Worm (Caenorhabditis elegans) whole organism, mixed stage, embryonic: ENCODE data around the gene eor-1.
A peak's percentile ranks its signal among the peaks of the same experiment; 100 is the strongest.

Experiments
- M03D4.4 ChIP-seq: sonication (generic microtip); optimal IDR thresholded peaks from 2 replicates; lab custom pipeline; 2017; ENCODE audit warnings: mild to moderate bottlenecking, missing genetic modification characterization, missing compliant biosample characterization
- bed-3 ChIP-seq: fragments of 200-800 bp; sonication (Bioruptor generic); optimal IDR thresholded peaks from 3 replicates; lab custom pipeline; 2018; ENCODE audit warnings: mild to moderate bottlenecking, missing genetic modification characterization, moderate library complexity, missing compliant biosample characterization
- blmp-1 ChIP-seq: fragments of 150-350 bp; optimal IDR thresholded peaks from 2 replicates; lab custom pipeline; 2014; ENCODE audit warnings: missing biosample characterization, missing genetic modification characterization
- ceh-39 ChIP-seq: fragments of 150-350 bp; optimal IDR thresholded peaks from 2 replicates; lab custom pipeline; 2014; ENCODE audit warnings: missing biosample characterization, missing genetic modification characterization
- ceh-43 ChIP-seq: fragments of 200-800 bp; sonication (Bioruptor generic); optimal IDR thresholded peaks from 2 replicates; lab custom pipeline; 2018; ENCODE audit warnings: mild to moderate bottlenecking, missing genetic modification characterization, moderate library complexity, missing compliant biosample characterization
- ceh-83 ChIP-seq: fragments of 200-800 bp; sonication (Bioruptor generic); optimal IDR thresholded peaks from 2 replicates; lab custom pipeline; 2018; ENCODE audit warnings: mild to moderate bottlenecking, missing genetic modification characterization, missing compliant biosample characterization
- ces-1 ChIP-seq: fragments of 150-350 bp; optimal IDR thresholded peaks from 2 replicates; lab custom pipeline; 2014; ENCODE audit warnings: missing biosample characterization, missing genetic modification reagents, missing genetic modification characterization
- cnd-1 ChIP-seq: fragments of 200-800 bp; sonication (Bioruptor generic); optimal IDR thresholded peaks from 2 replicates; lab custom pipeline; 2018; ENCODE audit warnings: mild to moderate bottlenecking, missing genetic modification characterization, missing compliant biosample characterization
- drap-1 ChIP-seq: fragments of 200-800 bp; sonication (Bioruptor generic); optimal IDR thresholded peaks from 3 replicates; lab custom pipeline; 2018; ENCODE audit warnings: mild to moderate bottlenecking, missing genetic modification characterization, missing compliant biosample characterization
- elt-1 ChIP-seq: sonication (generic microtip); optimal IDR thresholded peaks from 2 replicates; lab custom pipeline; 2017; ENCODE audit warnings: missing genetic modification characterization, mild to moderate bottlenecking, missing compliant biosample characterization, antibody characterized with exemption, moderate library complexity, borderline replicate concordance; ENCODE audit not compliant: insufficient read depth
- elt-3 ChIP-seq: fragments of 150-350 bp; optimal IDR thresholded peaks from 2 replicates; lab custom pipeline; 2014; ENCODE audit warnings: missing biosample characterization, missing genetic modification characterization
- flh-1 ChIP-seq: fragments of 200-800 bp; sonication (Bioruptor generic); optimal IDR thresholded peaks from 2 replicates; lab custom pipeline; 2018; ENCODE audit warnings: mild to moderate bottlenecking, missing genetic modification characterization, moderate library complexity, missing compliant biosample characterization
- ham-2 ChIP-seq: fragments of 200-800 bp; sonication (Bioruptor generic); optimal IDR thresholded peaks from 2 replicates; lab custom pipeline; 2018; ENCODE audit warnings: mild to moderate bottlenecking, missing genetic modification characterization, missing compliant biosample characterization
- hlh-1 ChIP-seq: fragments of 150-350 bp; optimal IDR thresholded peaks from 2 replicates; lab custom pipeline; 2014; ENCODE audit warnings: missing biosample characterization, missing genetic modification reagents, missing genetic modification characterization
- lin-13 ChIP-seq: fragments of 150-350 bp; optimal IDR thresholded peaks from 2 replicates; lab custom pipeline; 2014; ENCODE audit warnings: missing biosample characterization, missing genetic modification characterization
- lin-32 ChIP-seq: fragments of 200-800 bp; sonication (Bioruptor generic); optimal IDR thresholded peaks from 2 replicates; lab custom pipeline; 2018; ENCODE audit warnings: mild to moderate bottlenecking, missing genetic modification characterization, missing compliant biosample characterization
- lsy-2 ChIP-seq: fragments of 150-350 bp; optimal IDR thresholded peaks from 2 replicates; lab custom pipeline; 2014; ENCODE audit warnings: missing biosample characterization, missing genetic modification characterization
- mab-5 ChIP-seq: fragments of 150-350 bp; optimal IDR thresholded peaks from 2 replicates; lab custom pipeline; 2014; ENCODE audit warnings: missing biosample characterization, missing genetic modification characterization
- mep-1 ChIP-seq: fragments of 150-350 bp; optimal IDR thresholded peaks from 2 replicates; lab custom pipeline; 2017; ENCODE audit warnings: missing biosample characterization, missing genetic modification reagents, missing genetic modification characterization, inconsistent platforms
- mls-2 ChIP-seq: sonication (generic microtip); optimal IDR thresholded peaks from 2 replicates; lab custom pipeline; 2016; ENCODE audit warnings: mild to moderate bottlenecking, missing genetic modification characterization, moderate library complexity, missing compliant biosample characterization
- nhr-12 ChIP-seq: fragments of 150-350 bp; optimal IDR thresholded peaks from 2 replicates; lab custom pipeline; 2014; ENCODE audit warnings: missing biosample characterization, missing genetic modification characterization
- nhr-2 ChIP-seq: fragments of 150-350 bp; optimal IDR thresholded peaks from 2 replicates; lab custom pipeline; 2014; ENCODE audit warnings: missing biosample characterization, missing genetic modification characterization
- nhr-237 ChIP-seq: fragments of 150-350 bp; optimal IDR thresholded peaks from 2 replicates; lab custom pipeline; 2014; ENCODE audit warnings: missing biosample characterization, missing genetic modification characterization
- nhr-28 ChIP-seq: fragments of 150-350 bp; optimal IDR thresholded peaks from 2 replicates; lab custom pipeline; 2014; ENCODE audit warnings: missing biosample characterization, missing genetic modification characterization
- nhr-76 ChIP-seq: sonication (generic microtip); optimal IDR thresholded peaks from 2 replicates; lab custom pipeline; 2017; ENCODE audit warnings: missing biosample characterization, missing genetic modification characterization
- pha-4 ChIP-seq: fragments of 150-350 bp; optimal IDR thresholded peaks from 2 replicates; lab custom pipeline; 2018; ENCODE audit warnings: missing biosample characterization, missing genetic modification reagents, missing genetic modification characterization
- sem-2 ChIP-seq: fragments of 200-800 bp; sonication (Bioruptor generic); optimal IDR thresholded peaks from 2 replicates; lab custom pipeline; 2018; ENCODE audit warnings: mild to moderate bottlenecking, missing genetic modification characterization, missing compliant biosample characterization
- snpc-4 ChIP-seq: fragments of 150-350 bp; optimal IDR thresholded peaks from 2 replicates; lab custom pipeline; 2014; ENCODE audit warnings: missing biosample characterization, missing genetic modification characterization
- sptf-1 ChIP-seq: sonication (generic microtip); optimal IDR thresholded peaks from 2 replicates; lab custom pipeline; 2017; ENCODE audit warnings: mild to moderate bottlenecking, missing genetic modification characterization, moderate library complexity, missing compliant biosample characterization
- tbx-8 ChIP-seq: fragments of 200-800 bp; sonication (Bioruptor generic); optimal IDR thresholded peaks from 2 replicates; lab custom pipeline; 2018; ENCODE audit warnings: mild to moderate bottlenecking, missing genetic modification characterization, moderate library complexity, missing compliant biosample characterization
- unc-120 ChIP-seq: sonication (generic microtip); optimal IDR thresholded peaks from 2 replicates; lab custom pipeline; 2017; ENCODE audit warnings: missing genetic modification characterization, missing compliant biosample characterization; ENCODE audit not compliant: poor library complexity, severe bottlenecking
- unc-39 ChIP-seq: fragments of 150-350 bp; optimal IDR thresholded peaks from 2 replicates; lab custom pipeline; 2014; ENCODE audit warnings: missing biosample characterization, missing genetic modification characterization
- unc-62 ChIP-seq: fragments of 150-350 bp; optimal IDR thresholded peaks from 2 replicates; lab custom pipeline; 2014; ENCODE audit warnings: missing biosample characterization, missing genetic modification reagents, missing genetic modification characterization
- zip-8 ChIP-seq: fragments of 150-350 bp; optimal IDR thresholded peaks from 2 replicates; lab custom pipeline; 2014; ENCODE audit warnings: missing biosample characterization, missing genetic modification characterization
- ztf-11 ChIP-seq: fragments of 150-350 bp; optimal IDR thresholded peaks from 2 replicates; lab custom pipeline; 2014; ENCODE audit warnings: missing biosample characterization, missing genetic modification characterization

The eor-1 gene

DNA sequence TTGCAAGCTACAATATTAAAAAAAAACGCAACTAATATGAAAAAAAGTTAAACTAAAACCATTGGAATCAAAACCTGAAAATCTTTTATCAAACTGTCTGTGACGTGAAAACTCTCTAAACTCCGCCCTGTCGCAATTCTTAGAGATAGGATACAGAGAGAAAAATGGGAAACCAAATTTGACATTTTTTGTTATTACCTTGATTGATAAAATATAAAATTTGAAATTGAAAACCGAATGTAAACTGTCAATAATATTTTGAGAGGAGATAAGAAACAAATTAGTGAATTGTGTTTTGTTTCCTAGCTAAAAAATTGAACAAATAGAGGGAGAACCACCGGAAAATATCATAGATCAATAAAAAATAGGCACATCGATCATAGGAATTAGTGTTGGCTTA is 22.9 kb upstream of the eor-1 start:
- TF ChIP-seq nhr-237 (tag; lab: Kevin White, UChicago): no peak
- TF ChIP-seq tbx-8 (GFP tag; lab: Kevin White, UChicago): no peak
- TF ChIP-seq M03D4.4 (tag; lab: Kevin White, UChicago): no peak
- no peak for TF ChIP-seq mls-2 (tag; lab: Kevin White, UChicago)
- TF ChIP-seq hlh-1 (tag; lab: Kevin White, UChicago): no peak
- no peak for TF ChIP-seq nhr-12 (tag; lab: Kevin White, UChicago)
- TF ChIP-seq unc-39: no peak
- TF ChIP-seq elt-1 (tag; lab: Kevin White, UChicago): no peak
- TF ChIP-seq sem-2: no peak
- TF ChIP-seq, all 35 proteins: peak for 0

ce11 chrIV:4821054-4821453 is 22.1 kb upstream of the eor-1 start, which contains the start of gene H06H21.8:
H06H21.8 (minus strand) TSS chrIV:4821131.
- TF ChIP-seq blmp-1 (no peak), hlh-1 (tag; lab: Kevin White, UChicago) (no peak), unc-62 (GFP tag; lab: Kevin White, UChicago) (no peak), tbx-8 (GFP tag; lab: Kevin White, UChicago) (no peak), unc-39 (no peak), sptf-1 (tag; lab: Kevin White, UChicago) (no peak), lin-13 (tag; lab: Kevin White, UChicago) (no peak), ztf-11 (tag; lab: Kevin White, UChicago) (no peak), mep-1 (tag; lab: Kevin White, UChicago) (no peak), snpc-4 (tag; lab: Kevin White, UChicago) (no peak), nhr-237 (tag; lab: Kevin White, UChicago) (no peak)

- TF ChIP-seq lin-32 (no peak), unc-120 (no peak), unc-39 (no peak), hlh-1 (tag; lab: Kevin White, UChicago) (no peak), cnd-1 (tag; lab: Kevin White, UChicago) (no peak), bed-3 (GFP tag; lab: Kevin White, UChicago) (no peak), mab-5 (tag; lab: Kevin White, UChicago) (no peak)
These were observed 15.2 kb upstream of the eor-1 start, which contains the start of gene srw-94 for ce11 chrIV:4814185-4814584. srw-94 (plus strand) TSS chrIV:4814485.

DNA sequence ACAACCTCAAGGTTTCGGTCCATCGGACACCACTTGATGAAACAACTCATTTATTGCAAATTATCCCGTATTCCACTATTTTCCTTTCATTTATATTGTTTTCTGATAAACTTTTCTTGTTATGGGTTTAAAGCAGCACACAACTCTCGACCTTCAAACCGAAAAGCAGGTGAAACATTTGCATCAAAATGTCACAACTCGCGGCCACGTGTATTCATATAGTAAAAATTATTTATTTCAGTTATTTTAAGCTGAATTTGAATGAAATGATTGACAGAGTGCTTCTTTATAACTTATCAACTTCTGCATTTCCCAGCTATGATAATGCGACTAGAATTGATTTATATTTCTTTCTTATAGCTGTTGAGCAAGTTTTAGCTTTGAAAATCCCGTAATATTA is 12.9 kb upstream of the eor-1 start, which contains the start of gene srw-95:
Gene srw-95, plus strand, starts transcription at position 213 of the 400 bp plus-strand sequence.
- TF ChIP-seq ceh-83 (GFP tag; lab: Kevin White, UChicago): no peak
- no peak for TF ChIP-seq tbx-8 (GFP tag; lab: Kevin White, UChicago)

DNA sequence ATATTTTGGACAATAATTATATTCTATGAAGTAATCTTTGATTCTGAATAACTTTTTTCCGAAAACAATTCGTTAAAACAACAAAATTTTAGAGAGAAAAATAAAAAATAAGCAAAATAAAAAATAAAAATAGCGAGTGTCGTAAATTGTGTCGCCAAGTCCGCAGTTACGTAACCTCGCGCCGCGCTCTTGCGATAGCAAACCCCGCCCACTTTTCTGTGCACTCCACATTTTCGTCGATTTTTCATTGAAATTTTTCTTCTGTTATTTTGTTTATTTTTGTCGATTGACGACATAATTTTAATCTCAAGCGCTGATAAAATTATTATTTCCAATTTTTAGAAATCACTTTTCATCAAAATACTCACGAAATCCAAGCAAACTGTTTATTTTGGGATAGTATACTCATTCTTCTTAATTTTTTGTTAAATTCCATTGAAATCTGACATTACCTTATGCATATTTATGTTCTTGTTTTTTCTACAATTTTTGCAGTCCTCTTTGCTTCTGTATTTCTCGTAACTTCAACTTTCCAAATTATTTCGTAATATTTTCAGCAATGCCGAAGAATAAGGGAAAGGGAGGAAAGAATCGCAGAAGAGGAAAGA is 11.5 kb upstream of the eor-1 start, which contains the start of gene eif-1.A:
Gene eif-1.A, plus strand, starts transcription at position 558 of the 608 bp plus-strand sequence.
- TF ChIP-seq bed-3 (GFP tag; lab: Kevin White, UChicago) (no peak), elt-1 (tag; lab: Kevin White, UChicago) (no peak), ceh-43 (GFP tag; lab: Kevin White, UChicago) (no peak), flh-1 (GFP tag; lab: Kevin White, UChicago) (no peak), ham-2 (GFP tag; lab: Kevin White, UChicago) (peak; percentile 11), unc-62 (GFP tag; lab: Kevin White, UChicago) (no peak), ztf-11 (tag; lab: Kevin White, UChicago) (no peak), ceh-83 (GFP tag; lab: Kevin White, UChicago) (no peak), lin-32 (no peak), elt-3 (tag; lab: Kevin White, UChicago) (no peak), mls-2 (tag; lab: Kevin White, UChicago) (peak; percentile 2), tbx-8 (GFP tag; lab: Kevin White, UChicago) (no peak), lsy-2 (tag; lab: Kevin White, UChicago) (peak; percentile 75), sem-2 (no peak), lin-13 (tag; lab: Kevin White, UChicago) (peak; percentile 44), nhr-2 (tag; lab: Kevin White, UChicago) (no peak), ceh-39 (tag; lab: Kevin White, UChicago) (peak; percentile 5), nhr-28 (no peak), unc-120 (no peak), M03D4.4 (tag; lab: Kevin White, UChicago) (no peak), nhr-76 (tag; lab: Kevin White, UChicago) (no peak), hlh-1 (tag; lab: Kevin White, UChicago) (peak; percentile 50), snpc-4 (tag; lab: Kevin White, UChicago) (no peak), pha-4 (tag; lab: Kevin White, UChicago) (peak; percentile 33), mep-1 (tag; lab: Kevin White, UChicago) (peak; percentile 79), zip-8 (tag; lab: Kevin White, UChicago) (no peak), cnd-1 (tag; lab: Kevin White, UChicago) (no peak), nhr-12 (tag; lab: Kevin White, UChicago) (no peak), sptf-1 (tag; lab: Kevin White, UChicago) (peak; percentile 22), ces-1 (no peak), drap-1 (peak; percentile 3), blmp-1 (no peak), nhr-237 (tag; lab: Kevin White, UChicago) (peak; percentile 41), unc-39 (no peak), mab-5 (tag; lab: Kevin White, UChicago) (no peak)
